Fruit fly (Drosophila melanogaster) whole organism, embryonic: ENCODE data around the gene CG11655.

Source experiments
- Aef1 ChIP-seq: fragments of 200-800 bp; sonication (Bioruptor generic); IDR thresholded peaks from 3 replicates; pipeline ENCODE4 v1.3.6; 2022; ENCODE audit warnings: missing biosample characterization, missing genetic modification characterization
- Atf3 ChIP-seq: fragments of 200-800 bp; sonication (Bioruptor generic); optimal IDR thresholded peaks from 3 replicates; lab custom pipeline; 2016; ENCODE audit warnings: missing biosample characterization, missing genetic modification characterization
- BtbVII ChIP-seq: fragments of 200-800 bp; sonication (Bioruptor generic); optimal IDR thresholded peaks from 3 replicates; lab custom pipeline; 2017; ENCODE audit warnings: missing biosample characterization, mild to moderate bottlenecking, missing genetic modification characterization
- CG10147 ChIP-seq: fragments of 200-800 bp; sonication (Bioruptor generic); optimal IDR thresholded peaks from 2 replicates; lab custom pipeline; 2019; ENCODE audit warnings: missing biosample characterization, mild to moderate bottlenecking, missing genetic modification characterization, moderate library complexity
- CG10267 ChIP-seq: fragments of 200-800 bp; sonication (Bioruptor generic); optimal IDR thresholded peaks from 2 replicates; lab custom pipeline; 2018; ENCODE audit warnings: missing biosample characterization, mild to moderate bottlenecking, missing genetic modification characterization, moderate library complexity
- CG10543 ChIP-seq: fragments of 200-800 bp; sonication (Bioruptor generic); optimal IDR thresholded peaks from 3 replicates; lab custom pipeline; 2017; ENCODE audit warnings: missing biosample characterization, mild to moderate bottlenecking, missing genetic modification characterization, moderate library complexity
- CG10565 ChIP-seq: fragments of 200-800 bp; sonication (Bioruptor generic); optimal IDR thresholded peaks from 3 replicates; lab custom pipeline; 2016; ENCODE audit warnings: missing biosample characterization, mild to moderate bottlenecking, missing genetic modification characterization
- CG11456 ChIP-seq: fragments of 200-800 bp; sonication (Bioruptor generic); IDR thresholded peaks from 3 replicates; pipeline ENCODE4 v1.3.6; 2022; ENCODE audit warnings: missing biosample characterization, missing genetic modification characterization
- CG12299 ChIP-seq: fragments of 200-800 bp; sonication (Bioruptor generic); optimal IDR thresholded peaks from 2 replicates; lab custom pipeline; 2018; ENCODE audit warnings: missing biosample characterization, mild to moderate bottlenecking, missing genetic modification characterization
- CG1602 ChIP-seq: fragments of 200-800 bp; sonication (Bioruptor generic); optimal IDR thresholded peaks from 3 replicates; lab custom pipeline; 2016; ENCODE audit warnings: missing biosample characterization, missing genetic modification characterization
- CG16779 ChIP-seq: fragments of 200-800 bp; sonication (Bioruptor generic); IDR thresholded peaks from 2 replicates; pipeline ENCODE4 v1.3.6; 2022; ENCODE audit warnings: missing biosample characterization, missing genetic modification characterization
- CG2129 ChIP-seq: fragments of 200-800 bp; sonication (Bioruptor generic); IDR thresholded peaks from 2 replicates; pipeline ENCODE4 v1.3.6; 2022; ENCODE audit warnings: missing biosample characterization, missing genetic modification characterization; ENCODE audit not compliant: partially characterized antibody
- CG3281 ChIP-seq: fragments of 200-800 bp; sonication (Bioruptor generic); optimal IDR thresholded peaks from 3 replicates; lab custom pipeline; 2017; ENCODE audit warnings: missing biosample characterization, mild to moderate bottlenecking, missing genetic modification characterization
- CG34224 ChIP-seq: fragments of 200-800 bp; sonication (Bioruptor generic); IDR thresholded peaks from 3 replicates; pipeline ENCODE4 v1.3.6; 2022; ENCODE audit warnings: missing biosample characterization, missing genetic modification characterization; ENCODE audit not compliant: partially characterized antibody
- CG4854 ChIP-seq: fragments of 200-800 bp; sonication (Bioruptor generic); optimal IDR thresholded peaks from 2 replicates; lab custom pipeline; 2016; ENCODE audit warnings: missing biosample characterization, missing genetic modification characterization, inconsistent platforms
- CG6689 ChIP-seq: fragments of 200-800 bp; sonication (Bioruptor generic); IDR thresholded peaks from 2 replicates; pipeline ENCODE4 v1.3.6; 2022; ENCODE audit warnings: missing biosample characterization, missing genetic modification characterization
- CG6813 ChIP-seq: fragments of 200-800 bp; sonication (Bioruptor generic); optimal IDR thresholded peaks from 2 replicates; lab custom pipeline; 2017; ENCODE audit warnings: missing biosample characterization, missing genetic modification characterization, mild to moderate bottlenecking, moderate library complexity, missing genetic modification reagents
- CG7271 ChIP-seq: fragments of 200-800 bp; sonication (Bioruptor generic); optimal IDR thresholded peaks from 2 replicates; lab custom pipeline; 2018; ENCODE audit warnings: missing biosample characterization, mild to moderate bottlenecking, missing genetic modification characterization, moderate library complexity
- CG8290 ChIP-seq, 3 experiments: fragments of 200-800 bp; sonication (Bioruptor generic); optimal IDR thresholded peaks; 2 replicates each; lab custom pipeline; 2016 to 2019; ENCODE audit warnings: missing biosample characterization in 3 of 3, missing genetic modification characterization in 3 of 3, mild to moderate bottlenecking in 2 of 3, moderate library complexity in 1 of 3
- CG8924 ChIP-seq: fragments of 200-800 bp; optimal IDR thresholded peaks from 3 replicates; lab custom pipeline; 2019; ENCODE audit warnings: missing biosample characterization, mild to moderate bottlenecking, missing genetic modification characterization, moderate library complexity
- CG9727 ChIP-seq: fragments of 200-800 bp; sonication (Bioruptor generic); optimal IDR thresholded peaks from 3 replicates; lab custom pipeline; 2017; ENCODE audit warnings: missing biosample characterization, mild to moderate bottlenecking, missing genetic modification characterization
- Eip74EF ChIP-seq, 2 experiments: fragments of 200-800 bp in 1 of 2; fragments of >200 bp in 1 of 2; sonication (Bioruptor generic) in 1 of 2; optimal IDR thresholded peaks; 2 replicates each; lab custom pipeline; 2017 to 2019; ENCODE audit warnings: missing biosample characterization in 2 of 2, missing genetic modification characterization in 2 of 2, mild to moderate bottlenecking in 1 of 2, moderate library complexity in 1 of 2
- Gsc ChIP-seq: fragments of 200-800 bp; sonication (Bioruptor generic); IDR thresholded peaks from 2 replicates; pipeline ENCODE4 v1.3.6; 2022; ENCODE audit warnings: missing biosample characterization, missing genetic modification characterization
- HLH3B ChIP-seq: fragments of 200-800 bp; sonication (Bioruptor generic); IDR thresholded peaks from 2 replicates; pipeline ENCODE4 v1.3.6; 2022; ENCODE audit warnings: missing biosample characterization, missing genetic modification characterization
- Hmr ChIP-seq: fragments of 200-800 bp; sonication (Bioruptor generic); optimal IDR thresholded peaks from 3 replicates; lab custom pipeline; 2017; ENCODE audit warnings: mild to moderate bottlenecking, missing biosample characterization, missing genetic modification reagents, missing genetic modification characterization
- Lim3 ChIP-seq: fragments of 200-800 bp; sonication (Bioruptor generic); IDR thresholded peaks from 2 replicates; pipeline ENCODE4 v1.3.6; 2022; ENCODE audit warnings: missing biosample characterization, missing genetic modification characterization
- NC2α ChIP-seq: fragments of 200-800 bp; sonication (Bioruptor generic); optimal IDR thresholded peaks from 2 replicates; lab custom pipeline; 2016; ENCODE audit warnings: missing biosample characterization, missing genetic modification characterization
- ato ChIP-seq: fragments of 200-800 bp; sonication (Bioruptor generic); IDR thresholded peaks from 2 replicates; pipeline ENCODE4 v1.3.6; 2022; ENCODE audit warnings: missing biosample characterization, missing genetic modification characterization; ENCODE audit not compliant: partially characterized antibody
- br ChIP-seq: fragments of >200 bp; optimal IDR thresholded peaks from 2 replicates; lab custom pipeline; 2017
- cas ChIP-seq: fragments of 200-800 bp; sonication (Bioruptor generic); IDR thresholded peaks from 2 replicates; pipeline ENCODE4 v1.3.6; 2022; ENCODE audit warnings: missing biosample characterization, missing genetic modification characterization
- dimm ChIP-seq: fragments of 200-800 bp; sonication (Bioruptor generic); IDR thresholded peaks from 2 replicates; pipeline ENCODE4 v1.3.6; 2022; ENCODE audit warnings: missing biosample characterization, missing genetic modification characterization
- en ChIP-seq: fragments of 200-800 bp; sonication (Bioruptor generic); optimal IDR thresholded peaks from 2 replicates; lab custom pipeline; 2016; ENCODE audit warnings: missing biosample characterization, missing genetic modification characterization
- gce ChIP-seq: fragments of 200-800 bp; sonication (Bioruptor generic); IDR thresholded peaks from 3 replicates; pipeline ENCODE4 v1.3.6; 2022; ENCODE audit warnings: missing biosample characterization, missing genetic modification characterization
- grn ChIP-seq: fragments of 200-800 bp; sonication (Bioruptor generic); optimal IDR thresholded peaks from 3 replicates; lab custom pipeline; 2017; ENCODE audit warnings: missing biosample characterization, missing genetic modification characterization
- gt ChIP-seq: fragments of 200-800 bp; sonication (Bioruptor generic); IDR thresholded peaks from 2 replicates; pipeline ENCODE4 v1.3.6; 2022; ENCODE audit warnings: missing biosample characterization, missing genetic modification characterization
- jigr1 ChIP-seq: fragments of 200-800 bp; sonication (Bioruptor generic); IDR thresholded peaks from 3 replicates; pipeline ENCODE4 v1.3.6; 2022; ENCODE audit warnings: missing biosample characterization, missing genetic modification characterization
- kah ChIP-seq: fragments of 200-800 bp; sonication (Bioruptor generic); optimal IDR thresholded peaks from 2 replicates; lab custom pipeline; 2018; ENCODE audit warnings: missing biosample characterization, mild to moderate bottlenecking, missing genetic modification characterization
- lbe ChIP-seq: fragments of 200-800 bp; sonication (Bioruptor generic); optimal IDR thresholded peaks from 2 replicates; lab custom pipeline; 2016; ENCODE audit warnings: missing biosample characterization, mild to moderate bottlenecking, missing genetic modification characterization
- nom ChIP-seq: fragments of 200-800 bp; sonication (Bioruptor generic); optimal IDR thresholded peaks from 2 replicates; lab custom pipeline; 2017; ENCODE audit warnings: missing biosample characterization, missing genetic modification characterization, mild to moderate bottlenecking, moderate library complexity, missing genetic modification reagents
- pros ChIP-seq: fragments of 200-800 bp; sonication (Bioruptor generic); optimal IDR thresholded peaks from 3 replicates; lab custom pipeline; 2019; ENCODE audit warnings: missing biosample characterization, mild to moderate bottlenecking, missing genetic modification characterization, moderate library complexity
- pzg ChIP-seq: fragments of 200-800 bp; sonication (Bioruptor generic); optimal IDR thresholded peaks from 3 replicates; lab custom pipeline; 2018; ENCODE audit warnings: missing biosample characterization, mild to moderate bottlenecking, missing genetic modification characterization, moderate library complexity
- ro ChIP-seq: fragments of 200-800 bp; sonication (Bioruptor generic); IDR thresholded peaks from 2 replicates; pipeline ENCODE4 v1.3.6; 2022; ENCODE audit warnings: missing biosample characterization, missing genetic modification characterization
- scrt ChIP-seq: fragments of 200-800 bp; sonication (Bioruptor generic); optimal IDR thresholded peaks from 2 replicates; lab custom pipeline; 2018; ENCODE audit warnings: missing biosample characterization, mild to moderate bottlenecking, missing genetic modification characterization, moderate library complexity
- slbo ChIP-seq: fragments of 200-800 bp; sonication (Bioruptor generic); IDR thresholded peaks from 2 replicates; pipeline ENCODE4 v1.3.6; 2022; ENCODE audit warnings: missing biosample characterization, missing genetic modification characterization
- slp2 ChIP-seq: fragments of 200-800 bp; sonication (Bioruptor generic); optimal IDR thresholded peaks from 2 replicates; lab custom pipeline; 2016; ENCODE audit warnings: missing biosample characterization, missing genetic modification characterization
- sna ChIP-seq: fragments of 200-800 bp; sonication (Bioruptor generic); IDR thresholded peaks from 2 replicates; pipeline ENCODE4 v1.3.6; 2022; ENCODE audit warnings: missing biosample characterization, missing genetic modification characterization; ENCODE audit not compliant: partially characterized antibody
- unpg ChIP-seq: fragments of 200-800 bp; sonication (Bioruptor generic); optimal IDR thresholded peaks from 3 replicates; lab custom pipeline; 2018; ENCODE audit warnings: missing biosample characterization, mild to moderate bottlenecking, missing genetic modification characterization, moderate library complexity
- vvl ChIP-seq: fragments of 200-800 bp; sonication (Bioruptor generic); IDR thresholded peaks from 2 replicates; pipeline ENCODE4 v1.3.6; 2022; ENCODE audit warnings: missing biosample characterization, missing genetic modification characterization
- zfh1 ChIP-seq: fragments of 200-800 bp; sonication (Bioruptor generic); IDR thresholded peaks from 3 replicates; pipeline ENCODE4 v1.3.6; 2022; ENCODE audit warnings: missing biosample characterization, missing genetic modification characterization

The CG11655 gene

dm6 chrX:15449490-15450326 lies 3.6 kb upstream of the CG11655 start, which contains the start of the genes Scamp and Ahcy (continued):
- TF ChIP-seq CG34224 (GFP tag; lab: Robert Waterston, UW) = no peak; the same call in 2 of the 3 replicates
- no peak for TF ChIP-seq BtbVII (GFP tag; lab: Kevin White, UChicago)
- TF ChIP-seq CG10565 = no peak
- no peak for TF ChIP-seq CG11456 (GFP tag; lab: Robert Waterston, UW)
- no peak for TF ChIP-seq CG6813 (GFP tag; lab: Kevin White, UChicago)
- TF ChIP-seq lbe = no peak
- peak; percentile 13 for TF ChIP-seq CG10543 (GFP tag; lab: Kevin White, UChicago)
- TF ChIP-seq kah = no peak
- TF ChIP-seq CG8924 = no peak
- no peak for TF ChIP-seq CG1602 (GFP tag; lab: Kevin White, UChicago)
- TF ChIP-seq CG12299 (tag; lab: Kevin White, UChicago) = no peak
- no peak for TF ChIP-seq vvl (GFP tag; lab: Robert Waterston, UW)
- TF ChIP-seq dimm (GFP tag; lab: Robert Waterston, UW) = no peak
- no peak for TF ChIP-seq zfh1 (GFP tag; lab: Robert Waterston, UW)
- TF ChIP-seq scrt (GFP tag; lab: Kevin White, UChicago) = no peak
- TF ChIP-seq ato = peak; percentile 14; the same call in 1 of the 2 replicates
- TF ChIP-seq Eip74EF (GFP tag; optimal IDR thresholded peaks at IDR 0.05; lab: Kevin White, UChicago) = no peak
- TF ChIP-seq CG3281 (GFP tag; lab: Kevin White, UChicago) = no peak
- TF ChIP-seq Aef1 (GFP tag; lab: Robert Waterston, UW) = no peak
- no peak for TF ChIP-seq slp2
- TF ChIP-seq Hmr (GFP tag; lab: Kevin White, UChicago) = peak; percentile 24
- TF ChIP-seq CG8290 (GFP tag; optimal IDR thresholded peaks at IDR 0.05; lab: Kevin White, UChicago) = peak; percentile 18
- no peak for TF ChIP-seq CG8290 (tag; optimal IDR thresholded peaks at IDR 0.05; lab: Kevin White, UChicago)
- TF ChIP-seq ro (GFP tag; lab: Robert Waterston, UW) = no peak
- TF ChIP-seq Atf3 (GFP tag; lab: Kevin White, UChicago) = no peak
- TF ChIP-seq CG10267 (tag; lab: Kevin White, UChicago) = peak; percentile 39
- TF ChIP-seq pros (GFP tag; lab: Kevin White, UChicago) = no peak
- no peak for TF ChIP-seq unpg (GFP tag; lab: Kevin White, UChicago)
- no peak for TF ChIP-seq Gsc (GFP tag; lab: Robert Waterston, UW)
- no peak for TF ChIP-seq gce (GFP tag; lab: Robert Waterston, UW)
- TF ChIP-seq CG6689 (GFP tag; lab: Robert Waterston, UW) = no peak
- 0 out of 2 replicates have a peak, but pooled peaks have one; percentile 17 for TF ChIP-seq CG2129 (GFP tag; lab: Robert Waterston, UW)
- no peak for TF ChIP-seq Lim3 (GFP tag; lab: Robert Waterston, UW)
- no peak for TF ChIP-seq jigr1 (GFP tag; lab: Robert Waterston, UW)
- TF ChIP-seq HLH3B (GFP tag; lab: Robert Waterston, UW) = no peak
- TF ChIP-seq pzg (GFP tag; lab: Kevin White, UChicago) = peak; percentile 26
- TF ChIP-seq CG16779 (GFP tag; lab: Robert Waterston, UW) = no peak
- 0 out of 2 replicates have a peak, but pooled peaks have one; percentile 20 for TF ChIP-seq slbo (GFP tag; lab: Robert Waterston, UW)
- TF ChIP-seq gt = no peak
- TF ChIP-seq NC2α (GFP tag; lab: Kevin White, UChicago) = no peak
- peak; percentile 48 for TF ChIP-seq CG9727 (GFP tag; lab: Kevin White, UChicago)
- no peak for TF ChIP-seq en (GFP tag; lab: Kevin White, UChicago)
- no peak for TF ChIP-seq CG4854
- no peak for TF ChIP-seq nom (GFP tag; lab: Kevin White, UChicago)
- TF ChIP-seq cas (GFP tag; lab: Robert Waterston, UW) = no peak
- no peak for TF ChIP-seq br (lab: Kevin White, UChicago)
- no peak for TF ChIP-seq grn (GFP tag; lab: Kevin White, UChicago)
- TF ChIP-seq CG7271 (tag; lab: Kevin White, UChicago) = no peak
- TF ChIP-seq sna = no peak; the same call in 1 of the 2 replicates
- peak; percentile 6 for TF ChIP-seq CG10147
